Fruit fly (Drosophila melanogaster) ovary, adult (tissue): ENCODE measurements around the gene CG12811.

Source experiments
- CG17801 ChIP-seq: fragments of 200-800 bp; optimal IDR thresholded peaks from 2 replicates; lab custom pipeline; 2019; ENCODE audit warnings: missing biosample characterization, mild to moderate bottlenecking, missing genetic modification characterization, moderate library complexity; ENCODE audit not compliant: partially characterized antibody

CG12811 gene

dm6 chr3R:10059358-10059757, 10.8 kb upstream of the CG12811 start:
- no peak for TF ChIP-seq CG17801 (GFP tag; lab: Kevin White, UChicago)

- no peak for TF ChIP-seq CG17801 (GFP tag; lab: Kevin White, UChicago)
Observed at dm6 chr3R:10056647-10057046, 8.1 kb upstream of the CG12811 start.

- no peak for TF ChIP-seq CG17801 (GFP tag; lab: Kevin White, UChicago)
Observed at dm6 chr3R:10055951-10056350, 7.4 kb upstream of the CG12811 start, which contains the start of gene Npc2d. Gene Npc2d, minus strand, starts transcription at chr3R:10056083.

- TF ChIP-seq CG17801 (GFP tag; lab: Kevin White, UChicago), result no peak
Observed at dm6 chr3R:10055004-10055403, 6.4 kb upstream of the CG12811 start.

- TF ChIP-seq CG17801 (GFP tag; lab: Kevin White, UChicago), result peak; percentile 45
Observed at dm6 chr3R:10054278-10054975, 5.8 kb upstream of the CG12811 start.

- no peak for TF ChIP-seq CG17801 (GFP tag; lab: Kevin White, UChicago)
Observed at dm6 chr3R:10053559-10053958, 5.0 kb upstream of the CG12811 start.

- TF ChIP-seq CG17801 (GFP tag; lab: Kevin White, UChicago), result no peak
Observed at dm6 chr3R:10052695-10053382, 4.2 kb upstream of the CG12811 start, which contains the start of the genes Fancl and Npc2e. Gene Fancl, minus strand, starts transcription at chr3R:10052869. Gene Npc2e, plus strand, starts transcription at chr3R:10053332.

- peak; percentile 8 for TF ChIP-seq CG17801 (GFP tag; lab: Kevin White, UChicago)
Observed at dm6 chr3R:10048842-10049527, 388 bp upstream of the CG12811 start, which contains the start of gene ohgt. Gene ohgt, plus strand, starts transcription at chr3R:10049199.

- no peak for TF ChIP-seq CG17801 (GFP tag; lab: Kevin White, UChicago)
Observed at dm6 chr3R:10048035-10048774, 392 bp downstream of the CG12811 start.

dm6 chr3R:10045343-10045742, 3.3 kb downstream of the CG12811 start, which contains the start of the genes CG11722 and mtTFB2:
Gene CG11722, minus strand, starts transcription at chr3R:10045542.
Gene mtTFB2, plus strand, starts transcription at chr3R:10045574.
- peak; percentile 40 for TF ChIP-seq CG17801 (GFP tag; lab: Kevin White, UChicago)

- peak; percentile 87 for TF ChIP-seq CG17801 (GFP tag; lab: Kevin White, UChicago)
Observed at dm6 chr3R:10042664-10043372, 5.8 kb downstream of the CG12811 start, which contains the start of the genes Mical and CG3909. Gene Mical, minus strand, starts transcription at chr3R:10042895. Gene CG3909, plus strand, starts transcription at chr3R:10043270.

- TF ChIP-seq CG17801 (GFP tag; lab: Kevin White, UChicago), result no peak
Observed at dm6 chr3R:10042024-10042663, 6.5 kb downstream of the CG12811 start.

- TF ChIP-seq CG17801 (GFP tag; lab: Kevin White, UChicago), result no peak
Observed at dm6 chr3R:10040505-10040904, 8.1 kb downstream of the CG12811 start.
